Worm (Caenorhabditis elegans): ENCODE measurements around the gene mlc-3.

ce11 chrIII:5525973-5526372 lies 38.9 kb upstream of the mlc-3 start, which contains the start of gene dex-1:
- no peak for TF ChIP-seq daf-12 (tag; optimal IDR thresholded peaks at IDR 0.05)
- no peak for TF ChIP-seq ceh-82 (tag; optimal IDR thresholded peaks at IDR 0.05)
- no peak for TF ChIP-seq duxl-1 (tag; optimal IDR thresholded peaks at IDR 0.05; ENCODE audit: poor library complexity)
- no peak for TF ChIP-seq nhr-76 (tag; optimal IDR thresholded peaks at IDR 0.05)
- TF ChIP-seq fos-1 (tag; optimal IDR thresholded peaks at IDR 0.05): no peak
- TF ChIP-seq mdt-29 (GFP tag; IDR thresholded peaks at IDR 0.05): no peak
- TF ChIP-seq lin-39 (tag; optimal IDR thresholded peaks at IDR 0.05): no peak
